Worm (Caenorhabditis elegans) whole organism, L3 larva: Measurements from ENCODE around the gene str-30.

ENCODE experiments used
- R02D3.7 ChIP-seq: fragments of 150-350 bp; optimal IDR thresholded peaks from 2 replicates; lab custom pipeline; 2014; ENCODE audit warnings: missing biosample characterization, missing genetic modification characterization
- aly-2 ChIP-seq: fragments of 150-350 bp; optimal IDR thresholded peaks from 2 replicates; lab custom pipeline; 2014; ENCODE audit warnings: missing biosample characterization, missing genetic modification characterization
- ama-1 ChIP-seq: fragments of 150-350 bp; optimal IDR thresholded peaks from 2 replicates; lab custom pipeline; 2018
- ceh-16 ChIP-seq: sonication (generic microtip); optimal IDR thresholded peaks from 2 replicates; lab custom pipeline; 2017; ENCODE audit warnings: missing biosample characterization, missing genetic modification characterization
- ceh-28 ChIP-seq: fragments of 150-350 bp; optimal IDR thresholded peaks from 2 replicates; lab custom pipeline; 2014; ENCODE audit warnings: missing biosample characterization, missing genetic modification reagents, missing genetic modification characterization
- ceh-82 ChIP-seq: fragments of 150-350 bp; optimal IDR thresholded peaks from 2 replicates; lab custom pipeline; 2014; ENCODE audit warnings: missing biosample characterization, missing genetic modification characterization
- ceh-9 ChIP-seq: sonication (generic microtip); optimal IDR thresholded peaks from 2 replicates; lab custom pipeline; 2018; ENCODE audit warnings: missing biosample characterization, missing genetic modification characterization
- daf-12 ChIP-seq: fragments of 150-350 bp; optimal IDR thresholded peaks from 2 replicates; lab custom pipeline; 2014; ENCODE audit warnings: missing biosample characterization, missing genetic modification reagents, missing genetic modification characterization
- egl-5 ChIP-seq: fragments of 150-350 bp; optimal IDR thresholded peaks from 2 replicates; lab custom pipeline; 2017; ENCODE audit warnings: missing biosample characterization, missing genetic modification reagents, missing genetic modification characterization, inconsistent platforms
- elt-1 ChIP-seq: fragments of 150-350 bp; optimal IDR thresholded peaks from 2 replicates; lab custom pipeline; 2014; ENCODE audit warnings: missing biosample characterization, missing genetic modification characterization
- elt-3 ChIP-seq, 3 experiments: fragments of 150-350 bp in 1 of 3; sonication (generic microtip) in 2 of 3; optimal IDR thresholded peaks; 2 replicates in 2 of 3; 4 replicates in 1 of 3; lab custom pipeline; 2014 to 2017; ENCODE audit warnings: missing biosample characterization in 3 of 3, missing genetic modification characterization in 3 of 3
- eor-1 ChIP-seq, 2 experiments: fragments of 150-350 bp; optimal IDR thresholded peaks; 2 replicates each; lab custom pipeline; 2014 to 2018; ENCODE audit warnings: missing biosample characterization in 2 of 2, missing genetic modification characterization in 2 of 2
- fkh-10 ChIP-seq: sonication (generic microtip); optimal IDR thresholded peaks from 2 replicates; lab custom pipeline; 2017; ENCODE audit warnings: missing biosample characterization, missing genetic modification reagents, missing genetic modification characterization
- fkh-2 ChIP-seq: fragments of 150-350 bp; optimal IDR thresholded peaks from 2 replicates; lab custom pipeline; 2014; ENCODE audit warnings: missing biosample characterization, missing genetic modification reagents, missing genetic modification characterization
- fos-1 ChIP-seq: fragments of 150-350 bp; optimal IDR thresholded peaks from 2 replicates; lab custom pipeline; 2014; ENCODE audit warnings: missing biosample characterization, missing genetic modification characterization
- jun-1 ChIP-seq: fragments of 150-350 bp; optimal IDR thresholded peaks from 2 replicates; lab custom pipeline; 2014; ENCODE audit warnings: missing biosample characterization, missing genetic modification reagents, missing genetic modification characterization
- lin-15B ChIP-seq: fragments of 150-350 bp; optimal IDR thresholded peaks from 2 replicates; lab custom pipeline; 2014; ENCODE audit warnings: missing biosample characterization, missing genetic modification characterization
- lin-39 ChIP-seq: fragments of 150-350 bp; optimal IDR thresholded peaks from 2 replicates; lab custom pipeline; 2018; ENCODE audit warnings: missing biosample characterization, missing genetic modification reagents, missing genetic modification characterization
- lsy-12 ChIP-seq: sonication (generic microtip); optimal IDR thresholded peaks from 2 replicates; lab custom pipeline; 2016; ENCODE audit warnings: mild to moderate bottlenecking, missing genetic modification characterization, missing compliant biosample characterization
- mdl-1 ChIP-seq: fragments of 150-350 bp; optimal IDR thresholded peaks from 2 replicates; lab custom pipeline; 2014; ENCODE audit warnings: missing biosample characterization, missing genetic modification characterization
- nhr-11 ChIP-seq: fragments of 150-350 bp; optimal IDR thresholded peaks from 2 replicates; lab custom pipeline; 2014; ENCODE audit warnings: missing biosample characterization, missing genetic modification characterization
- nhr-12 ChIP-seq: fragments of 150-350 bp; optimal IDR thresholded peaks from 2 replicates; lab custom pipeline; 2014; ENCODE audit warnings: missing biosample characterization, missing genetic modification characterization
- nhr-23 ChIP-seq: fragments of 150-350 bp; optimal IDR thresholded peaks from 2 replicates; lab custom pipeline; 2014; ENCODE audit warnings: missing biosample characterization, missing genetic modification reagents, missing genetic modification characterization
- nhr-25 ChIP-seq: sonication (generic microtip); optimal IDR thresholded peaks from 2 replicates; lab custom pipeline; 2017; ENCODE audit warnings: missing biosample characterization, missing genetic modification characterization
- nhr-28 ChIP-seq: fragments of 150-350 bp; optimal IDR thresholded peaks from 2 replicates; lab custom pipeline; 2014; ENCODE audit warnings: missing biosample characterization, missing genetic modification characterization
- nhr-77 ChIP-seq: fragments of 150-350 bp; optimal IDR thresholded peaks from 2 replicates; lab custom pipeline; 2014; ENCODE audit warnings: missing biosample characterization, missing genetic modification characterization
- sea-2 ChIP-seq: fragments of 150-350 bp; sonication (generic microtip); optimal IDR thresholded peaks from 4 replicates; lab custom pipeline; 2014; ENCODE audit warnings: missing biosample characterization, missing genetic modification reagents, missing genetic modification characterization
- skn-1 ChIP-seq: fragments of 150-350 bp; optimal IDR thresholded peaks from 2 replicates; lab custom pipeline; 2014; ENCODE audit warnings: missing biosample characterization, missing genetic modification characterization
- snpc-4 ChIP-seq: fragments of 150-350 bp; optimal IDR thresholded peaks from 2 replicates; lab custom pipeline; 2014; ENCODE audit warnings: missing biosample characterization, missing genetic modification characterization
- tbx-2 ChIP-seq: sonication (generic microtip); optimal IDR thresholded peaks from 2 replicates; lab custom pipeline; 2016; ENCODE audit warnings: mild to moderate bottlenecking, missing genetic modification characterization, missing compliant biosample characterization
- unc-39 ChIP-seq: sonication (generic microtip); optimal IDR thresholded peaks from 4 replicates; lab custom pipeline; 2017; ENCODE audit warnings: missing biosample characterization, missing genetic modification characterization
- zag-1 ChIP-seq: fragments of 150-350 bp; optimal IDR thresholded peaks from 2 replicates; lab custom pipeline; 2014; ENCODE audit warnings: missing biosample characterization, missing genetic modification characterization

Gene str-30

ce11 chrV:3759419-3759915 lies 34.6 kb downstream of the str-30 start, which contains the start of gene chk-1 (continued):
- TF ChIP-seq nhr-12 (tag; lab: Kevin White, UChicago) (no peak), jun-1 (tag; lab: Kevin White, UChicago) (no peak), fkh-10 (GFP tag; lab: Kevin White, UChicago) (peak; percentile 15), mdl-1 (no peak), ceh-82 (no peak), sea-2 (no peak), egl-5 (tag; lab: Kevin White, UChicago) (peak; percentile 56)

- TF ChIP-seq nhr-11 (tag; lab: Kevin White, UChicago) (no peak), lin-15B (no peak), unc-39 (tag; lab: Kevin White, UChicago) (no peak), egl-5 (tag; lab: Kevin White, UChicago) (no peak), nhr-23 (tag; lab: Kevin White, UChicago) (no peak), skn-1 (no peak), snpc-4 (tag; lab: Kevin White, UChicago) (no peak), ceh-28 (tag; lab: Kevin White, UChicago) (no peak), nhr-28 (tag; lab: Kevin White, UChicago) (no peak), daf-12 (tag; lab: Kevin White, UChicago) (no peak), nhr-25 (tag; lab: Kevin White, UChicago) (no peak), mdl-1 (no peak)
Observed at ce11 chrV:3760839-3761238, 36.0 kb downstream of the str-30 start, which contains the start of gene oac-55. Gene oac-55 (plus strand): TSS chrV:3761139.

ce11 chrV:3761829-3762228 lies 37.0 kb downstream of the str-30 start:
- TF ChIP-seq snpc-4 (tag; lab: Kevin White, UChicago) (no peak), eor-1 (tag; optimal IDR thresholded peaks at IDR 0.05; lab: Kevin White, UChicago) (no peak), nhr-23 (tag; lab: Kevin White, UChicago) (no peak), lin-15B (no peak), egl-5 (tag; lab: Kevin White, UChicago) (no peak), ceh-28 (tag; lab: Kevin White, UChicago) (no peak), elt-1 (tag; lab: Kevin White, UChicago) (no peak), lsy-12 (no peak), nhr-28 (tag; lab: Kevin White, UChicago) (no peak), nhr-77 (tag; lab: Kevin White, UChicago) (no peak), aly-2 (tag; lab: Kevin White, UChicago) (no peak), ceh-9 (no peak), elt-3 (tag; optimal IDR thresholded peaks at IDR 0.05; lab: Kevin White, UChicago) (no peak), tbx-2 (tag; lab: Kevin White, UChicago) (no peak), sea-2 (no peak), ama-1 (lab: Kevin White, UChicago) (no peak), mdl-1 (no peak), ceh-16 (tag; lab: Kevin White, UChicago) (no peak)

ce11 chrV:3766904-3767303 lies 42.0 kb downstream of the str-30 start, which contains the start of gene Y39H10A.1:
Gene Y39H10A.1 (plus strand): TSS chrV:3767204.
- TF ChIP-seq tbx-2 (tag; lab: Kevin White, UChicago) (no peak), fkh-2 (tag; lab: Kevin White, UChicago) (no peak), ceh-16 (tag; lab: Kevin White, UChicago) (no peak), lin-39 (tag; lab: Kevin White, UChicago) (no peak), R02D3.7 (tag; lab: Kevin White, UChicago) (no peak), elt-3 (tag; optimal IDR thresholded peaks at IDR 0.05; lab: Kevin White, UChicago) (no peak), egl-5 (tag; lab: Kevin White, UChicago) (no peak), nhr-23 (tag; lab: Kevin White, UChicago) (no peak), unc-39 (tag; lab: Kevin White, UChicago) (no peak), nhr-11 (tag; lab: Kevin White, UChicago) (no peak), fos-1 (tag; lab: Kevin White, UChicago) (no peak), nhr-77 (tag; lab: Kevin White, UChicago) (no peak), zag-1 (no peak), mdl-1 (no peak)

ce11 chrV:3768270-3768669 lies 43.4 kb downstream of the str-30 start, which contains the start of gene R08E5.4:
Gene R08E5.4 (plus strand): TSS chrV:3768570.
- TF ChIP-seq elt-3 (tag; optimal IDR thresholded peaks at IDR 0.05; lab: Kevin White, UChicago), result no peak
